Fruit fly (Drosophila melanogaster): Measurements from ENCODE around the gene stx.

DNA sequence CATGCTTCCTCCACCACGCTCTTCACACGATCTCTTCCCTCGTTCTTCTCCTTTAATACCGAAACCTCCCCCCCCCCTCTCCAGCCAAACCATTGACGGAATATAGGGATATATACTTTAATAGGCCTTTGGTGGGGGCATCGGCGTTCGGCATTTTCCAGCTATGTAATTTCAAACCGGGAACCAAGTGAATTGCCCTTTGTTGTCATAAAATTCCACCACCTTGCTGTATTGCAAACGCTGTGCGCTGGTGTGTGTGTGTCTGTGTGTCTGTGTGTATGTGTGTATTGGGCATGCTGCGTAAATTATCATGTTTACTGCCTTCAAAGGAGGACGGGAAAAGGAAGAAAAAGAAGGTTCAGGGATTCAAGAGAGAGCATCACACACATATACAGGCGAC lies 13.4 kb downstream of the stx start:
- TF ChIP-seq Hr96 (GFP tag; optimal IDR thresholded peaks at IDR 0.05) (no peak), CG11617 (GFP tag; optimal IDR thresholded peaks at IDR 0.05) (no peak), tj (GFP tag; optimal IDR thresholded peaks at IDR 0.05) (peak; percentile 18), pad (GFP tag; optimal IDR thresholded peaks at IDR 0.05) (peak; percentile 16), CG12768 (GFP tag; optimal IDR thresholded peaks at IDR 0.05) (no peak), bab1 (GFP tag; optimal IDR thresholded peaks at IDR 0.05) (no peak), Clk (GFP tag; optimal IDR thresholded peaks at IDR 0.05) (no peak), kay (GFP tag; ENCODE audit: borderline replicate concordance) (no peak), CG5204 (GFP tag; optimal IDR thresholded peaks at IDR 0.05) (no peak)

Measured in whole organism, adult.